Worm (Caenorhabditis elegans) whole organism, L1 larva: ENCODE data around the gene Y50E8A.22.

Experiments
- blmp-1 ChIP-seq: fragments of 150-350 bp; optimal IDR thresholded peaks from 2 replicates; lab custom pipeline; 2014; ENCODE audit warnings: missing biosample characterization, missing genetic modification characterization
- ces-1 ChIP-seq: fragments of 150-350 bp; optimal IDR thresholded peaks from 2 replicates; lab custom pipeline; 2014; ENCODE audit warnings: missing biosample characterization, missing genetic modification reagents, missing genetic modification characterization
- lir-3 ChIP-seq: sonication (generic microtip); optimal IDR thresholded peaks from 2 replicates; lab custom pipeline; 2016; ENCODE audit warnings: mild to moderate bottlenecking, missing genetic modification characterization, moderate library complexity, missing compliant biosample characterization; ENCODE audit not compliant: poor library complexity
- sox-4 ChIP-seq: sonication (generic microtip); optimal IDR thresholded peaks from 2 replicates; lab custom pipeline; 2016; ENCODE audit warnings: missing genetic modification characterization, missing compliant biosample characterization
- unc-30 ChIP-seq: sonication (generic microtip); optimal IDR thresholded peaks from 2 replicates; lab custom pipeline; 2017; ENCODE audit warnings: missing biosample characterization, missing genetic modification characterization

- TF ChIP-seq sox-4 (tag; lab: Kevin White, UChicago): no peak
- TF ChIP-seq lir-3 (tag; lab: Kevin White, UChicago): no peak
- no peak for TF ChIP-seq ces-1 (GFP tag; lab: Kevin White, UChicago)
- TF ChIP-seq blmp-1 (tag; lab: Kevin White, UChicago): peak; percentile 5
- TF ChIP-seq unc-30 (tag; lab: Kevin White, UChicago): no peak
These were observed 14.6 kb downstream of the Y50E8A.22 start, which contains the start of gene unc-61 for ce11 chrV:14734187-14734765.
